Fruit fly (Drosophila melanogaster): ENCODE results near the gene Remo.

The Remo gene

dm6 chrX:13256967-13257366 is 30.9 kb upstream of the Remo start (continued):
- TF ChIP-seq sens-2 (GFP tag; IDR thresholded peaks at IDR 0.05) (no peak), NK7.1 (GFP tag; optimal IDR thresholded peaks at IDR 0.05) (no peak), CG18262 (tag; optimal IDR thresholded peaks at IDR 0.05) (peak; percentile 15), lov (optimal IDR thresholded peaks at IDR 0.05) (no peak), lov (GFP tag; IDR thresholded peaks at IDR 0.05) (no peak), CG14710 (tag; optimal IDR thresholded peaks at IDR 0.05) (no peak), Nf-YB (GFP tag; optimal IDR thresholded peaks at IDR 0.05) (no peak), croc (GFP tag; conservative IDR thresholded peaks at IDR 0.05) (no peak), CG9817 (tag; optimal IDR thresholded peaks at IDR 0.05) (peak; percentile 1), Mrtf (GFP tag; IDR thresholded peaks at IDR 0.05) (no peak), Med (GFP tag) (peak; percentile 86), crp (GFP tag; optimal IDR thresholded peaks at IDR 0.05) (no peak), Ptx1 (GFP tag; IDR thresholded peaks at IDR 0.05) (no peak), CG10959 (GFP tag; IDR thresholded peaks at IDR 0.05) (no peak), CG12071 (GFP tag; optimal IDR thresholded peaks at IDR 0.05) (peak; percentile 37), lab (GFP tag; optimal IDR thresholded peaks at IDR 0.05) (peak; percentile 61), Rfx (GFP tag; IDR thresholded peaks at IDR 0.05) (peak; percentile 41; the same call in 1 of the 2 replicates), Hmr (GFP tag; optimal IDR thresholded peaks at IDR 0.05) (peak; percentile 35), hth (optimal IDR thresholded peaks at IDR 0.05) (no peak), CG32767 (GFP tag; IDR thresholded peaks at IDR 0.05) (no peak), Lhr (GFP tag; optimal IDR thresholded peaks at IDR 0.05) (no peak), stc (GFP tag; IDR thresholded peaks at IDR 0.05) (no peak; the same call in 1 of the 2 replicates), crol (GFP tag; IDR thresholded peaks at IDR 0.05) (0 out of 2 replicates have a peak, but pooled peaks have one; percentile 10), BEAF-32 (GFP tag; optimal IDR thresholded peaks at IDR 0.05) (no peak), Trl (optimal IDR thresholded peaks at IDR 0.05) (no peak), Trl (GFP tag; optimal IDR thresholded peaks at IDR 0.05) (peak; percentile 15), tup (GFP tag; optimal IDR thresholded peaks at IDR 0.05) (no peak), CG10431 (GFP tag; optimal IDR thresholded peaks at IDR 0.05) (no peak), eyg (GFP tag; optimal IDR thresholded peaks at IDR 0.05) (no peak), CG16815 (GFP tag; optimal IDR thresholded peaks at IDR 0.05) (no peak), dan (GFP tag; IDR thresholded peaks at IDR 0.05) (no peak), CG9215 (GFP tag; IDR thresholded peaks at IDR 0.05) (no peak), CG12236 (GFP tag; optimal IDR thresholded peaks at IDR 0.05) (no peak), trh (GFP tag; optimal IDR thresholded peaks at IDR 0.05) (no peak), CG4820 (GFP tag; optimal IDR thresholded peaks at IDR 0.05) (no peak), lmd (GFP tag; IDR thresholded peaks at IDR 0.05) (no peak), H15 (GFP tag; IDR thresholded peaks at IDR 0.05) (no peak), Ets97D (GFP tag; optimal IDR thresholded peaks at IDR 0.05) (no peak), h (optimal IDR thresholded peaks at IDR 0.05) (no peak), CG17829 (tag; optimal IDR thresholded peaks at IDR 0.05) (peak; percentile 6), CG34224 (GFP tag; IDR thresholded peaks at IDR 0.05; ENCODE audit: partially characterized antibody) (0 out of 3 replicates have a peak, but pooled peaks have one; percentile 20), chif (GFP tag; optimal IDR thresholded peaks at IDR 0.05) (no peak), CG17385 (GFP tag; optimal IDR thresholded peaks at IDR 0.05) (no peak), nmo (GFP tag; optimal IDR thresholded peaks at IDR 0.05) (no peak), Xrp1 (GFP tag; IDR thresholded peaks at IDR 0.05) (peak; percentile 15; the same call in 1 of the 2 replicates), ac (GFP tag; optimal IDR thresholded peaks at IDR 0.05) (no peak), abd-A (tag; optimal IDR thresholded peaks at IDR 0.05) (no peak), sna (GFP tag; IDR thresholded peaks at IDR 0.05; ENCODE audit: partially characterized antibody) (no peak), Kr (GFP tag; optimal IDR thresholded peaks at IDR 0.05) (no peak), Fer3 (tag; optimal IDR thresholded peaks at IDR 0.05) (peak; percentile 2), aop (GFP tag; IDR thresholded peaks at IDR 0.05) (no peak), CG33557 (GFP tag; optimal IDR thresholded peaks at IDR 0.05) (no peak), Sry-δ (GFP tag; optimal IDR thresholded peaks at IDR 0.05) (no peak)
